Worm (Caenorhabditis elegans) whole organism, L2 larva: ENCODE data around the gene rpl-20.

Experiments used
- C34F6.9 ChIP-seq: fragments of 150-350 bp; optimal IDR thresholded peaks from 2 replicates; lab custom pipeline; 2014; ENCODE audit warnings: missing biosample characterization, missing genetic modification characterization
- F13H6.1 ChIP-seq: sonication (generic microtip); optimal IDR thresholded peaks from 2 replicates; lab custom pipeline; 2016; ENCODE audit warnings: missing genetic modification characterization, missing compliant biosample characterization
- R02D3.7 ChIP-seq: fragments of 150-350 bp; optimal IDR thresholded peaks from 2 replicates; lab custom pipeline; 2014; ENCODE audit warnings: missing biosample characterization, missing genetic modification characterization
- Y55F3AM.14 ChIP-seq: fragments of 200-800 bp; sonication (Bioruptor generic); optimal IDR thresholded peaks from 2 replicates; lab custom pipeline; 2018; ENCODE audit warnings: mild to moderate bottlenecking, missing genetic modification characterization, missing compliant biosample characterization
- ZK546.5 ChIP-seq: sonication (generic microtip); optimal IDR thresholded peaks from 2 replicates; lab custom pipeline; 2017; ENCODE audit warnings: missing biosample characterization, missing genetic modification characterization
- alr-1 ChIP-seq: fragments of 150-350 bp; optimal IDR thresholded peaks from 2 replicates; lab custom pipeline; 2014; ENCODE audit warnings: missing biosample characterization, missing genetic modification characterization
- aly-2 ChIP-seq: fragments of 150-350 bp; optimal IDR thresholded peaks from 2 replicates; lab custom pipeline; 2014; ENCODE audit warnings: missing biosample characterization, missing genetic modification characterization
- ama-1 ChIP-seq: fragments of 150-350 bp; optimal IDR thresholded peaks from 2 replicates; lab custom pipeline; 2018; ENCODE audit warnings: inconsistent platforms
- blmp-1 ChIP-seq: sonication (generic microtip); optimal IDR thresholded peaks from 2 replicates; lab custom pipeline; 2017; ENCODE audit warnings: missing genetic modification characterization, mild to moderate bottlenecking, missing compliant biosample characterization, antibody characterized with exemption, moderate library complexity; ENCODE audit not compliant: insufficient read depth
- ceh-16 ChIP-seq: fragments of 150-350 bp; optimal IDR thresholded peaks from 2 replicates; lab custom pipeline; 2014; ENCODE audit warnings: missing biosample characterization, missing genetic modification characterization
- ceh-82 ChIP-seq: fragments of 150-350 bp; optimal IDR thresholded peaks from 2 replicates; lab custom pipeline; 2014; ENCODE audit warnings: missing biosample characterization, missing genetic modification characterization
- crh-2 ChIP-seq: sonication (generic microtip); optimal IDR thresholded peaks from 2 replicates; lab custom pipeline; 2017; ENCODE audit warnings: missing biosample characterization, missing genetic modification characterization
- dmd-4 ChIP-seq: sonication (generic microtip); optimal IDR thresholded peaks from 2 replicates; lab custom pipeline; 2017; ENCODE audit warnings: missing biosample characterization, missing genetic modification characterization
- egl-27 ChIP-seq: sonication (generic microtip); optimal IDR thresholded peaks from 3 replicates; lab custom pipeline; 2017; ENCODE audit warnings: missing biosample characterization, missing genetic modification reagents, missing genetic modification characterization
- elt-1 ChIP-seq: fragments of 150-350 bp; optimal IDR thresholded peaks from 2 replicates; lab custom pipeline; 2014; ENCODE audit warnings: missing biosample characterization, missing genetic modification characterization
- elt-3 ChIP-seq: sonication (generic microtip); optimal IDR thresholded peaks from 2 replicates; lab custom pipeline; 2017; ENCODE audit warnings: missing biosample characterization, missing genetic modification characterization
- fos-1 ChIP-seq: fragments of 150-350 bp; optimal IDR thresholded peaks from 2 replicates; lab custom pipeline; 2014; ENCODE audit warnings: missing biosample characterization, missing genetic modification characterization
- gmeb-1 ChIP-seq: fragments of 150-350 bp; optimal IDR thresholded peaks from 2 replicates; lab custom pipeline; 2014; ENCODE audit warnings: missing biosample characterization, missing genetic modification characterization
- lin-11 ChIP-seq: fragments of 150-350 bp; sonication (generic microtip); optimal IDR thresholded peaks from 2 replicates; lab custom pipeline; 2014; ENCODE audit warnings: missing biosample characterization, missing genetic modification characterization, inconsistent platforms, mixed read lengths
- lin-13 ChIP-seq: fragments of 150-350 bp; optimal IDR thresholded peaks from 2 replicates; lab custom pipeline; 2014; ENCODE audit warnings: missing biosample characterization, missing genetic modification reagents, missing genetic modification characterization
- lin-39 ChIP-seq: fragments of 150-350 bp; optimal IDR thresholded peaks from 2 replicates; lab custom pipeline; 2014; ENCODE audit warnings: missing biosample characterization, missing genetic modification reagents, missing genetic modification characterization
- lsy-2 ChIP-seq, 2 experiments: fragments of 150-350 bp in 1 of 2; sonication (generic microtip) in 1 of 2; optimal IDR thresholded peaks; 2 replicates each; lab custom pipeline; 2014 to 2017; ENCODE audit warnings: missing biosample characterization in 2 of 2, missing genetic modification characterization in 2 of 2
- mab-5 ChIP-seq: fragments of 150-350 bp; optimal IDR thresholded peaks from 2 replicates; lab custom pipeline; 2014; ENCODE audit warnings: missing biosample characterization, missing genetic modification characterization
- mbf-1 ChIP-seq: sonication (generic microtip); optimal IDR thresholded peaks from 2 replicates; lab custom pipeline; 2017; ENCODE audit warnings: missing biosample characterization, missing genetic modification characterization
- mdl-1 ChIP-seq, 2 experiments: fragments of 150-350 bp in 1 of 2; sonication (generic microtip) in 1 of 2; optimal IDR thresholded peaks; 2 replicates each; lab custom pipeline; 2017; ENCODE audit warnings: missing biosample characterization in 2 of 2, missing genetic modification characterization in 2 of 2
- nhr-10 ChIP-seq: sonication (generic microtip); optimal IDR thresholded peaks from 2 replicates; lab custom pipeline; 2017; ENCODE audit warnings: missing biosample characterization, missing genetic modification characterization
- nhr-11 ChIP-seq: fragments of 150-350 bp; optimal IDR thresholded peaks from 2 replicates; lab custom pipeline; 2014; ENCODE audit warnings: missing biosample characterization, missing genetic modification characterization
- nhr-12 ChIP-seq: fragments of 150-350 bp; optimal IDR thresholded peaks from 2 replicates; lab custom pipeline; 2014; ENCODE audit warnings: missing biosample characterization, missing genetic modification characterization
- nhr-129 ChIP-seq: fragments of 150-350 bp; optimal IDR thresholded peaks from 2 replicates; lab custom pipeline; 2014; ENCODE audit warnings: missing biosample characterization, missing genetic modification characterization
- nhr-21 ChIP-seq: fragments of 150-350 bp; optimal IDR thresholded peaks from 2 replicates; lab custom pipeline; 2014; ENCODE audit warnings: missing biosample characterization, missing genetic modification characterization
- nhr-23 ChIP-seq: fragments of 150-350 bp; optimal IDR thresholded peaks from 2 replicates; lab custom pipeline; 2014; ENCODE audit warnings: missing biosample characterization, missing genetic modification reagents, missing genetic modification characterization
- nhr-237 ChIP-seq: fragments of 150-350 bp; optimal IDR thresholded peaks from 2 replicates; lab custom pipeline; 2014; ENCODE audit warnings: missing biosample characterization, missing genetic modification characterization
- nhr-25 ChIP-seq: fragments of 150-350 bp; sonication (generic microtip); optimal IDR thresholded peaks from 3 replicates; lab custom pipeline; 2014; ENCODE audit warnings: missing biosample characterization, missing genetic modification characterization
- nhr-6 ChIP-seq: fragments of 150-350 bp; optimal IDR thresholded peaks from 2 replicates; lab custom pipeline; 2014; ENCODE audit warnings: missing biosample characterization, missing genetic modification characterization
- nhr-77 ChIP-seq: fragments of 150-350 bp; optimal IDR thresholded peaks from 2 replicates; lab custom pipeline; 2014; ENCODE audit warnings: missing biosample characterization, missing genetic modification characterization
- peb-1 ChIP-seq: fragments of 150-350 bp; optimal IDR thresholded peaks from 2 replicates; lab custom pipeline; 2014; ENCODE audit warnings: missing biosample characterization, missing genetic modification characterization
- sem-4 ChIP-seq: fragments of 150-350 bp; optimal IDR thresholded peaks from 2 replicates; lab custom pipeline; 2014; ENCODE audit warnings: missing biosample characterization, missing genetic modification reagents, missing genetic modification characterization
- skn-1 ChIP-seq: sonication (generic microtip); optimal IDR thresholded peaks from 2 replicates; lab custom pipeline; 2017; ENCODE audit warnings: missing biosample characterization, missing genetic modification characterization
- sma-3 ChIP-seq: sonication (generic microtip); optimal IDR thresholded peaks from 2 replicates; lab custom pipeline; 2016; ENCODE audit warnings: missing genetic modification reagents, missing genetic modification characterization, missing compliant biosample characterization
- sma-9 ChIP-seq, 2 experiments: fragments of 150-350 bp in 1 of 2; sonication (generic microtip) in 1 of 2; optimal IDR thresholded peaks; 2 replicates each; lab custom pipeline; 2014 to 2016; ENCODE audit warnings: missing genetic modification characterization in 2 of 2, mild to moderate bottlenecking in 1 of 2, missing biosample characterization in 1 of 2, missing compliant biosample characterization in 1 of 2, missing genetic modification reagents in 1 of 2, moderate library complexity in 1 of 2
- snpc-4 ChIP-seq: fragments of 150-350 bp; optimal IDR thresholded peaks from 2 replicates; lab custom pipeline; 2014; ENCODE audit warnings: missing biosample characterization, missing genetic modification characterization
- unc-39 ChIP-seq: fragments of 150-350 bp; optimal IDR thresholded peaks from 2 replicates; lab custom pipeline; 2014; ENCODE audit warnings: missing biosample characterization, missing genetic modification characterization
- unc-55 ChIP-seq: fragments of 150-350 bp; sonication (generic microtip); optimal IDR thresholded peaks from 3 replicates; lab custom pipeline; 2014; ENCODE audit warnings: missing biosample characterization, missing genetic modification reagents, missing genetic modification characterization
- unc-62 ChIP-seq: fragments of 150-350 bp; optimal IDR thresholded peaks from 2 replicates; lab custom pipeline; 2014; ENCODE audit warnings: missing biosample characterization, missing genetic modification reagents, missing genetic modification characterization
- zag-1 ChIP-seq: fragments of 150-350 bp; optimal IDR thresholded peaks from 2 replicates; lab custom pipeline; 2014; ENCODE audit warnings: missing biosample characterization, missing genetic modification characterization
- ztf-1 ChIP-seq: fragments of 200-800 bp; sonication (Bioruptor generic); conservative IDR thresholded peaks from 2 replicates; pipeline ENCODE4 v1.3.6; 2022; ENCODE audit warnings: missing genetic modification characterization, missing compliant biosample characterization
- ztf-11 ChIP-seq: sonication (generic microtip); optimal IDR thresholded peaks from 2 replicates; lab custom pipeline; 2017; ENCODE audit warnings: missing biosample characterization, missing genetic modification characterization
- ztf-4 ChIP-seq: fragments of 150-350 bp; optimal IDR thresholded peaks from 2 replicates; lab custom pipeline; 2014; ENCODE audit warnings: missing biosample characterization, missing genetic modification characterization

Gene rpl-20

ce11 chrIV:4749728-4750278 lies at the start of gene rpl-20, which contains the start of gene Y17G9B.5:
TSS of gene rpl-20 (minus strand) at chrIV:4749778.
TSS of gene Y17G9B.5 (plus strand) at chrIV:4750240.
- TF ChIP-seq ama-1 (lab: Kevin White, UChicago) (peak; percentile 95), unc-62 (GFP tag; lab: Kevin White, UChicago) (peak; percentile 100), ZK546.5 (peak; percentile 94), nhr-11 (tag; lab: Kevin White, UChicago) (peak; percentile 85), unc-39 (tag; lab: Kevin White, UChicago) (peak; percentile 77), fos-1 (tag; lab: Kevin White, UChicago) (peak; percentile 100), nhr-6 (tag; lab: Kevin White, UChicago) (peak; percentile 100), F13H6.1 (tag; lab: Kevin White, UChicago) (peak; percentile 100), nhr-21 (tag; lab: Kevin White, UChicago) (peak; percentile 100), gmeb-1 (peak; percentile 98), elt-3 (tag; lab: Kevin White, UChicago) (no peak), Y55F3AM.14 (GFP tag; lab: Kevin White, UChicago) (peak; percentile 100), C34F6.9 (peak; percentile 100), nhr-23 (no peak), ztf-1 (peak; percentile 84; the same call in 1 of the 2 replicates), peb-1 (no peak), lin-39 (tag; lab: Kevin White, UChicago) (peak; percentile 94), sma-9 (GFP tag; optimal IDR thresholded peaks at IDR 0.05; lab: Kevin White, UChicago) (peak; percentile 100), sma-9 (tag; optimal IDR thresholded peaks at IDR 0.05; lab: Kevin White, UChicago) (no peak), lin-13 (peak; percentile 99), nhr-237 (tag; lab: Kevin White, UChicago) (peak; percentile 94), mab-5 (tag; lab: Kevin White, UChicago) (peak; percentile 98), skn-1 (tag; lab: Kevin White, UChicago) (peak; percentile 97), mbf-1 (tag; lab: Kevin White, UChicago) (peak; percentile 71), egl-27 (tag; lab: Kevin White, UChicago) (peak; percentile 100), nhr-12 (tag; lab: Kevin White, UChicago) (peak; percentile 83), lin-11 (tag; lab: Kevin White, UChicago) (peak; percentile 98), crh-2 (tag; lab: Kevin White, UChicago) (peak; percentile 100), zag-1 (tag; lab: Kevin White, UChicago) (peak; percentile 98), nhr-129 (tag; lab: Kevin White, UChicago) (peak; percentile 99), aly-2 (tag; lab: Kevin White, UChicago) (no peak), dmd-4 (tag; lab: Kevin White, UChicago) (peak; percentile 84), snpc-4 (tag; lab: Kevin White, UChicago) (peak; percentile 95), elt-1 (tag; lab: Kevin White, UChicago) (peak; percentile 52), lsy-2 (tag; optimal IDR thresholded peaks at IDR 0.05; lab: Kevin White, UChicago) (peak; percentile 100), sem-4 (tag; lab: Kevin White, UChicago) (peak; percentile 100), unc-55 (GFP tag; lab: Kevin White, UChicago) (peak; percentile 100), nhr-25 (tag; lab: Kevin White, UChicago) (peak; percentile 100), ztf-11 (tag; lab: Kevin White, UChicago) (peak; percentile 74), alr-1 (peak; percentile 97), R02D3.7 (tag; lab: Kevin White, UChicago) (peak; percentile 100), ceh-16 (tag; lab: Kevin White, UChicago) (peak; percentile 99), blmp-1 (tag; lab: Kevin White, UChicago) (peak; percentile 98), ceh-82 (peak; percentile 97), sma-3 (peak; percentile 100), mdl-1 (tag; optimal IDR thresholded peaks at IDR 0.05; lab: Kevin White, UChicago) (peak; percentile 54 to 94), ztf-4 (tag; lab: Kevin White, UChicago) (peak; percentile 100), nhr-10 (tag; lab: Kevin White, UChicago) (peak; percentile 96), nhr-77 (tag; lab: Kevin White, UChicago) (peak; percentile 95)
- TF ChIP-seq, all 48 proteins: peak for 44
